Worm (Caenorhabditis elegans) whole organism, midembryonic: Measurements from ENCODE around the gene srd-58.

Experiments used
- flt-1 ChIP-seq: fragments of 200-800 bp; sonication (Bioruptor generic); IDR thresholded peaks from 2 replicates; pipeline ENCODE4 v1.3.6; 2022; ENCODE audit warnings: missing genetic modification characterization, missing compliant biosample characterization
- klf-2 ChIP-seq: fragments of 200-800 bp; sonication (Bioruptor generic); conservative IDR thresholded peaks from 2 replicates; pipeline ENCODE4 v1.3.6; 2022; ENCODE audit warnings: missing genetic modification reagents, missing genetic modification characterization, missing compliant biosample characterization
- med-1 ChIP-seq: sonication (generic microtip); optimal IDR thresholded peaks from 2 replicates; lab custom pipeline; 2017; ENCODE audit warnings: missing genetic modification characterization, mild to moderate bottlenecking, missing compliant biosample characterization, antibody characterized with exemption, missing genetic modification reagents; ENCODE audit not compliant: insufficient read depth

- TF ChIP-seq med-1 (GFP tag; lab: Kevin White, UChicago) (no peak), flt-1 (GFP tag; lab: Robert Waterston, UW) (no peak), klf-2 (GFP tag; lab: Robert Waterston, UW) (no peak)
Observed at ce11 chrII:7154711-7155110, 50.1 kb downstream of the srd-58 start.
